Fruit fly (Drosophila melanogaster): ENCODE measurements around the gene Esp.
A peak's percentile ranks its signal among the peaks of the same experiment; 100 is the strongest.

Gene Esp

dm6 chr3R:24894419-24895206 is 52.9 kb downstream of the Esp start, which contains the start of the genes CG31121 and CG11069 (continued):
- TF ChIP-seq CG12391 (tag; optimal IDR thresholded peaks at IDR 0.05) (peak; percentile 30), phol (tag; optimal IDR thresholded peaks at IDR 0.05) (peak; percentile 61), pan (optimal IDR thresholded peaks at IDR 0.05) (no peak), pan (GFP tag; optimal IDR thresholded peaks at IDR 0.05 in 1 of 2, IDR thresholded peaks at IDR 0.05 in 1 of 2) (peak in 1 of 2 experiments; percentile 20), ac (GFP tag; optimal IDR thresholded peaks at IDR 0.05) (no peak), lola (GFP tag; optimal IDR thresholded peaks at IDR 0.05) (no peak), Jarid2 (GFP tag; optimal IDR thresholded peaks at IDR 0.05) (peak; percentile 80), CG42726 (GFP tag; IDR thresholded peaks at IDR 0.05; ENCODE audit: partially characterized antibody) (peak; percentile 45; the same call in 1 of the 2 replicates), HHEX (GFP tag; optimal IDR thresholded peaks at IDR 0.05) (no peak), CG4404 (GFP tag; IDR thresholded peaks at IDR 0.05) (no peak), vfl (GFP tag; optimal IDR thresholded peaks at IDR 0.05) (no peak), Elba2 (GFP tag; optimal IDR thresholded peaks at IDR 0.05) (peak; percentile 31), Dek (tag; optimal IDR thresholded peaks at IDR 0.05) (no peak), Med (GFP tag) (peak; percentile 31), sqz (GFP tag; optimal IDR thresholded peaks at IDR 0.05) (peak; percentile 58), prd (optimal IDR thresholded peaks at IDR 0.05) (no peak), prd (GFP tag; IDR thresholded peaks at IDR 0.05) (0 out of 3 replicates have a peak, but pooled peaks have one; percentile 14), otp (GFP tag; IDR thresholded peaks at IDR 0.05) (0 out of 3 replicates have a peak, but pooled peaks have one; percentile 43), Neu2 (GFP tag; optimal IDR thresholded peaks at IDR 0.05; ENCODE audit: borderline replicate concordance) (no peak), zfh1 (GFP tag; IDR thresholded peaks at IDR 0.05) (0 out of 3 replicates have a peak, but pooled peaks have one; percentile 24), Drgx (GFP tag; IDR thresholded peaks at IDR 0.05) (peak; percentile 45; the same call in 1 of the 2 replicates), Nf-YC (tag; optimal IDR thresholded peaks at IDR 0.05) (no peak), ci (GFP tag; IDR thresholded peaks at IDR 0.05) (peak; percentile 15; the same call in 1 of the 3 replicates), sr (GFP tag; IDR thresholded peaks at IDR 0.05) (no peak), insv (GFP tag; optimal IDR thresholded peaks at IDR 0.05) (peak in 1 of 2 experiments; percentile 88), stc (GFP tag; IDR thresholded peaks at IDR 0.05) (no peak), CG15479 (GFP tag; optimal IDR thresholded peaks at IDR 0.05) (no peak), CoRest (tag; optimal IDR thresholded peaks at IDR 0.05) (no peak), cas (GFP tag; IDR thresholded peaks at IDR 0.05) (no peak), crp (GFP tag; optimal IDR thresholded peaks at IDR 0.05) (no peak), HmgD (GFP tag; optimal IDR thresholded peaks at IDR 0.05) (no peak), Hr78 (GFP tag; optimal IDR thresholded peaks at IDR 0.05) (peak in 1 of 2 experiments; percentile 2), bbx (GFP tag; IDR thresholded peaks at IDR 0.05; ENCODE audit: partially characterized antibody) (peak; percentile 45), dan (GFP tag; IDR thresholded peaks at IDR 0.05) (no peak), ftz-f1 (GFP tag; optimal IDR thresholded peaks at IDR 0.05) (peak; percentile 67), nom (GFP tag; optimal IDR thresholded peaks at IDR 0.05) (peak; percentile 41), gcm2 (GFP tag; optimal IDR thresholded peaks at IDR 0.05) (no peak), CG10267 (tag; optimal IDR thresholded peaks at IDR 0.05) (no peak), NC2α (GFP tag; optimal IDR thresholded peaks at IDR 0.05) (no peak), chinmo (GFP tag; IDR thresholded peaks at IDR 0.05; ENCODE audit: partially characterized antibody) (0 out of 4 replicates have a peak, but pooled peaks have one; percentile 56), bigmax (GFP tag; optimal IDR thresholded peaks at IDR 0.05) (no peak), CG10565 (GFP tag; optimal IDR thresholded peaks at IDR 0.05) (no peak), kah (GFP tag; optimal IDR thresholded peaks at IDR 0.05) (peak; percentile 4), pfk (GFP tag; optimal IDR thresholded peaks at IDR 0.05) (no peak), eve (GFP tag; optimal IDR thresholded peaks at IDR 0.05) (no peak), zf30C (GFP tag; optimal IDR thresholded peaks at IDR 0.05) (no peak), sob (GFP tag; IDR thresholded peaks at IDR 0.05) (peak; percentile 30; the same call in 1 of the 2 replicates), rib (GFP tag; IDR thresholded peaks at IDR 0.05) (0 out of 2 replicates have a peak, but pooled peaks have one; percentile 19)
